Fruit fly (Drosophila melanogaster): Measurements from ENCODE around the gene CG3397.

CG3397 gene

dm6 chr3R:11976556-11977335, 7.6 kb downstream of the CG3397 start, which contains the start of gene CG10005:
Gene CG10005, minus strand, starts transcription at chr3R:11977197.
- TF ChIP-seq CTCF (GFP tag; optimal IDR thresholded peaks at IDR 0.05) = no peak
- TF ChIP-seq HLH4C (GFP tag; IDR thresholded peaks at IDR 0.05; ENCODE audit: partially characterized antibody) = no peak
- no peak for TF ChIP-seq CG8281 (tag; optimal IDR thresholded peaks at IDR 0.05)
- TF ChIP-seq CG1529 (GFP tag; optimal IDR thresholded peaks at IDR 0.05) = no peak
- TF ChIP-seq CG8359 (GFP tag; optimal IDR thresholded peaks at IDR 0.05; ENCODE audit: borderline replicate concordance) = no peak
- TF ChIP-seq Trl (optimal IDR thresholded peaks at IDR 0.05) = peak; percentile 40 to 67
- no peak for TF ChIP-seq Trl (GFP tag; optimal IDR thresholded peaks at IDR 0.05)
- TF ChIP-seq TFAM (GFP tag; optimal IDR thresholded peaks at IDR 0.05) = no peak
- no peak for TF ChIP-seq Sry-β (GFP tag; optimal IDR thresholded peaks at IDR 0.05)
- no peak for TF ChIP-seq CG18599 (GFP tag; optimal IDR thresholded peaks at IDR 0.05)
- TF ChIP-seq CG18476 (GFP tag; optimal IDR thresholded peaks at IDR 0.05) = no peak
- TF ChIP-seq CG11247 (GFP tag; IDR thresholded peaks at IDR 0.05) = no peak
- TF ChIP-seq kni (GFP tag; optimal IDR thresholded peaks at IDR 0.05) = peak; percentile 69
- TF ChIP-seq B-H1 (GFP tag; IDR thresholded peaks at IDR 0.05) = no peak
- TF ChIP-seq shn (GFP tag; optimal IDR thresholded peaks at IDR 0.05) = no peak
- TF ChIP-seq sens (GFP tag) = peak; percentile 62
- TF ChIP-seq ewg (GFP tag; optimal IDR thresholded peaks at IDR 0.05) = no peak
- no peak for TF ChIP-seq Ada2b (GFP tag; IDR thresholded peaks at IDR 0.05)
- no peak for TF ChIP-seq CG17912 (GFP tag; optimal IDR thresholded peaks at IDR 0.05)
- 0 out of 2 replicates have a peak, but pooled peaks have one; percentile 26 for TF ChIP-seq CG11085 (GFP tag; IDR thresholded peaks at IDR 0.05)
- TF ChIP-seq pb (GFP tag; optimal IDR thresholded peaks at IDR 0.05) = no peak
- TF ChIP-seq dimm (GFP tag; IDR thresholded peaks at IDR 0.05) = no peak
- TF ChIP-seq CG3163 (GFP tag; optimal IDR thresholded peaks at IDR 0.05) = peak; percentile 90
- 0 out of 3 replicates have a peak, but pooled peaks have one; percentile 12 for TF ChIP-seq H15 (GFP tag; IDR thresholded peaks at IDR 0.05)
- TF ChIP-seq Blimp-1 (GFP tag; optimal IDR thresholded peaks at IDR 0.05) = peak; percentile 90
- no peak for TF ChIP-seq Max (GFP tag; optimal IDR thresholded peaks at IDR 0.05)
- TF ChIP-seq CG2889 (GFP tag; IDR thresholded peaks at IDR 0.05) = no peak
- TF ChIP-seq CG2199 (GFP tag; IDR thresholded peaks at IDR 0.05) = peak; percentile 18; the same call in 1 of the 3 replicates
- no peak for TF ChIP-seq grn (GFP tag; optimal IDR thresholded peaks at IDR 0.05)
- TF ChIP-seq Pdp1 (GFP tag; optimal IDR thresholded peaks at IDR 0.05) = no peak
- no peak for TF ChIP-seq CG7556 (GFP tag; optimal IDR thresholded peaks at IDR 0.05)
- no peak for TF ChIP-seq Fer1 (GFP tag; optimal IDR thresholded peaks at IDR 0.05)
- TF ChIP-seq Adf1 (GFP tag; IDR thresholded peaks at IDR 0.05) = no peak
- no peak for TF ChIP-seq CG3995 (GFP tag; optimal IDR thresholded peaks at IDR 0.05)
- no peak for TF ChIP-seq nau (GFP tag; optimal IDR thresholded peaks at IDR 0.05)
- TF ChIP-seq CG8290 (GFP tag; optimal IDR thresholded peaks at IDR 0.05) = no peak
- no peak for TF ChIP-seq CG8290 (tag; optimal IDR thresholded peaks at IDR 0.05)
- TF ChIP-seq esg (GFP tag; conservative IDR thresholded peaks at IDR 0.05) = no peak
- no peak for TF ChIP-seq Atf-2 (GFP tag; optimal IDR thresholded peaks at IDR 0.05)
- TF ChIP-seq unc-4 (GFP tag; IDR thresholded peaks at IDR 0.05; ENCODE audit: partially characterized antibody) = no peak
- no peak for TF ChIP-seq cas (GFP tag; IDR thresholded peaks at IDR 0.05)
- TF ChIP-seq CG1233 (GFP tag; optimal IDR thresholded peaks at IDR 0.05) = no peak
- peak; percentile 7 for TF ChIP-seq CG2202 (tag; optimal IDR thresholded peaks at IDR 0.05)
- TF ChIP-seq ranshi (GFP tag; IDR thresholded peaks at IDR 0.05) = no peak
- no peak for TF ChIP-seq Drgx (GFP tag; IDR thresholded peaks at IDR 0.05)
- no peak for TF ChIP-seq psq (GFP tag; optimal IDR thresholded peaks at IDR 0.05)
- no peak for TF ChIP-seq CG15514 (GFP tag; optimal IDR thresholded peaks at IDR 0.05)
- TF ChIP-seq CkIIα-i1 (GFP tag; IDR thresholded peaks at IDR 0.05) = no peak
- no peak for TF ChIP-seq vnd (GFP tag; IDR thresholded peaks at IDR 0.05; ENCODE audit: partially characterized antibody)
- TF ChIP-seq rib (GFP tag; IDR thresholded peaks at IDR 0.05) = no peak
- no peak for TF ChIP-seq repo (GFP tag; optimal IDR thresholded peaks at IDR 0.05)
